Worm (Caenorhabditis elegans) whole organism, L2 larva: ENCODE data around the gene wht-7.

ENCODE experiments used
- C34F6.9 ChIP-seq: fragments of 150-350 bp; optimal IDR thresholded peaks from 2 replicates; lab custom pipeline; 2014; ENCODE audit warnings: missing biosample characterization, missing genetic modification characterization
- F13H6.1 ChIP-seq: sonication (generic microtip); optimal IDR thresholded peaks from 2 replicates; lab custom pipeline; 2016; ENCODE audit warnings: missing genetic modification characterization, missing compliant biosample characterization
- R02D3.7 ChIP-seq: fragments of 150-350 bp; optimal IDR thresholded peaks from 2 replicates; lab custom pipeline; 2014; ENCODE audit warnings: missing biosample characterization, missing genetic modification characterization
- Y55F3AM.14 ChIP-seq: fragments of 200-800 bp; sonication (Bioruptor generic); optimal IDR thresholded peaks from 2 replicates; lab custom pipeline; 2018; ENCODE audit warnings: mild to moderate bottlenecking, missing genetic modification characterization, missing compliant biosample characterization
- ZK546.5 ChIP-seq: sonication (generic microtip); optimal IDR thresholded peaks from 2 replicates; lab custom pipeline; 2017; ENCODE audit warnings: missing biosample characterization, missing genetic modification characterization
- alr-1 ChIP-seq: fragments of 150-350 bp; optimal IDR thresholded peaks from 2 replicates; lab custom pipeline; 2014; ENCODE audit warnings: missing biosample characterization, missing genetic modification characterization
- aly-2 ChIP-seq: fragments of 150-350 bp; optimal IDR thresholded peaks from 2 replicates; lab custom pipeline; 2014; ENCODE audit warnings: missing biosample characterization, missing genetic modification characterization
- ama-1 ChIP-seq: fragments of 150-350 bp; optimal IDR thresholded peaks from 2 replicates; lab custom pipeline; 2018; ENCODE audit warnings: inconsistent platforms
- blmp-1 ChIP-seq: sonication (generic microtip); optimal IDR thresholded peaks from 2 replicates; lab custom pipeline; 2017; ENCODE audit warnings: missing genetic modification characterization, mild to moderate bottlenecking, missing compliant biosample characterization, antibody characterized with exemption, moderate library complexity; ENCODE audit not compliant: insufficient read depth
- ceh-16 ChIP-seq: fragments of 150-350 bp; optimal IDR thresholded peaks from 2 replicates; lab custom pipeline; 2014; ENCODE audit warnings: missing biosample characterization, missing genetic modification characterization
- ceh-82 ChIP-seq: fragments of 150-350 bp; optimal IDR thresholded peaks from 2 replicates; lab custom pipeline; 2014; ENCODE audit warnings: missing biosample characterization, missing genetic modification characterization
- crh-2 ChIP-seq: sonication (generic microtip); optimal IDR thresholded peaks from 2 replicates; lab custom pipeline; 2017; ENCODE audit warnings: missing biosample characterization, missing genetic modification characterization
- dmd-4 ChIP-seq: sonication (generic microtip); optimal IDR thresholded peaks from 2 replicates; lab custom pipeline; 2017; ENCODE audit warnings: missing biosample characterization, missing genetic modification characterization
- egl-27 ChIP-seq: sonication (generic microtip); optimal IDR thresholded peaks from 3 replicates; lab custom pipeline; 2017; ENCODE audit warnings: missing biosample characterization, missing genetic modification reagents, missing genetic modification characterization
- elt-1 ChIP-seq: fragments of 150-350 bp; optimal IDR thresholded peaks from 2 replicates; lab custom pipeline; 2014; ENCODE audit warnings: missing biosample characterization, missing genetic modification characterization
- elt-3 ChIP-seq: sonication (generic microtip); optimal IDR thresholded peaks from 2 replicates; lab custom pipeline; 2017; ENCODE audit warnings: missing biosample characterization, missing genetic modification characterization
- fos-1 ChIP-seq: fragments of 150-350 bp; optimal IDR thresholded peaks from 2 replicates; lab custom pipeline; 2014; ENCODE audit warnings: missing biosample characterization, missing genetic modification characterization
- gmeb-1 ChIP-seq: fragments of 150-350 bp; optimal IDR thresholded peaks from 2 replicates; lab custom pipeline; 2014; ENCODE audit warnings: missing biosample characterization, missing genetic modification characterization
- lin-11 ChIP-seq: fragments of 150-350 bp; sonication (generic microtip); optimal IDR thresholded peaks from 2 replicates; lab custom pipeline; 2014; ENCODE audit warnings: missing biosample characterization, missing genetic modification characterization, inconsistent platforms, mixed read lengths
- lin-13 ChIP-seq: fragments of 150-350 bp; optimal IDR thresholded peaks from 2 replicates; lab custom pipeline; 2014; ENCODE audit warnings: missing biosample characterization, missing genetic modification reagents, missing genetic modification characterization
- lin-39 ChIP-seq: fragments of 150-350 bp; optimal IDR thresholded peaks from 2 replicates; lab custom pipeline; 2014; ENCODE audit warnings: missing biosample characterization, missing genetic modification reagents, missing genetic modification characterization
- lsy-2 ChIP-seq, 2 experiments: fragments of 150-350 bp in 1 of 2; sonication (generic microtip) in 1 of 2; optimal IDR thresholded peaks; 2 replicates each; lab custom pipeline; 2014 to 2017; ENCODE audit warnings: missing biosample characterization in 2 of 2, missing genetic modification characterization in 2 of 2
- mab-5 ChIP-seq: fragments of 150-350 bp; optimal IDR thresholded peaks from 2 replicates; lab custom pipeline; 2014; ENCODE audit warnings: missing biosample characterization, missing genetic modification characterization
- mbf-1 ChIP-seq: sonication (generic microtip); optimal IDR thresholded peaks from 2 replicates; lab custom pipeline; 2017; ENCODE audit warnings: missing biosample characterization, missing genetic modification characterization
- mdl-1 ChIP-seq, 2 experiments: fragments of 150-350 bp in 1 of 2; sonication (generic microtip) in 1 of 2; optimal IDR thresholded peaks; 2 replicates each; lab custom pipeline; 2017; ENCODE audit warnings: missing biosample characterization in 2 of 2, missing genetic modification characterization in 2 of 2
- nhr-10 ChIP-seq: sonication (generic microtip); optimal IDR thresholded peaks from 2 replicates; lab custom pipeline; 2017; ENCODE audit warnings: missing biosample characterization, missing genetic modification characterization
- nhr-11 ChIP-seq: fragments of 150-350 bp; optimal IDR thresholded peaks from 2 replicates; lab custom pipeline; 2014; ENCODE audit warnings: missing biosample characterization, missing genetic modification characterization
- nhr-12 ChIP-seq: fragments of 150-350 bp; optimal IDR thresholded peaks from 2 replicates; lab custom pipeline; 2014; ENCODE audit warnings: missing biosample characterization, missing genetic modification characterization
- nhr-129 ChIP-seq: fragments of 150-350 bp; optimal IDR thresholded peaks from 2 replicates; lab custom pipeline; 2014; ENCODE audit warnings: missing biosample characterization, missing genetic modification characterization
- nhr-21 ChIP-seq: fragments of 150-350 bp; optimal IDR thresholded peaks from 2 replicates; lab custom pipeline; 2014; ENCODE audit warnings: missing biosample characterization, missing genetic modification characterization
- nhr-23 ChIP-seq: fragments of 150-350 bp; optimal IDR thresholded peaks from 2 replicates; lab custom pipeline; 2014; ENCODE audit warnings: missing biosample characterization, missing genetic modification reagents, missing genetic modification characterization
- nhr-237 ChIP-seq: fragments of 150-350 bp; optimal IDR thresholded peaks from 2 replicates; lab custom pipeline; 2014; ENCODE audit warnings: missing biosample characterization, missing genetic modification characterization
- nhr-25 ChIP-seq: fragments of 150-350 bp; sonication (generic microtip); optimal IDR thresholded peaks from 3 replicates; lab custom pipeline; 2014; ENCODE audit warnings: missing biosample characterization, missing genetic modification characterization
- nhr-6 ChIP-seq: fragments of 150-350 bp; optimal IDR thresholded peaks from 2 replicates; lab custom pipeline; 2014; ENCODE audit warnings: missing biosample characterization, missing genetic modification characterization
- nhr-77 ChIP-seq: fragments of 150-350 bp; optimal IDR thresholded peaks from 2 replicates; lab custom pipeline; 2014; ENCODE audit warnings: missing biosample characterization, missing genetic modification characterization
- peb-1 ChIP-seq: fragments of 150-350 bp; optimal IDR thresholded peaks from 2 replicates; lab custom pipeline; 2014; ENCODE audit warnings: missing biosample characterization, missing genetic modification characterization
- sem-4 ChIP-seq: fragments of 150-350 bp; optimal IDR thresholded peaks from 2 replicates; lab custom pipeline; 2014; ENCODE audit warnings: missing biosample characterization, missing genetic modification reagents, missing genetic modification characterization
- skn-1 ChIP-seq: sonication (generic microtip); optimal IDR thresholded peaks from 2 replicates; lab custom pipeline; 2017; ENCODE audit warnings: missing biosample characterization, missing genetic modification characterization
- sma-3 ChIP-seq: sonication (generic microtip); optimal IDR thresholded peaks from 2 replicates; lab custom pipeline; 2016; ENCODE audit warnings: missing genetic modification reagents, missing genetic modification characterization, missing compliant biosample characterization
- sma-9 ChIP-seq, 2 experiments: fragments of 150-350 bp in 1 of 2; sonication (generic microtip) in 1 of 2; optimal IDR thresholded peaks; 2 replicates each; lab custom pipeline; 2014 to 2016; ENCODE audit warnings: missing genetic modification characterization in 2 of 2, mild to moderate bottlenecking in 1 of 2, missing biosample characterization in 1 of 2, missing compliant biosample characterization in 1 of 2, missing genetic modification reagents in 1 of 2, moderate library complexity in 1 of 2
- snpc-4 ChIP-seq: fragments of 150-350 bp; optimal IDR thresholded peaks from 2 replicates; lab custom pipeline; 2014; ENCODE audit warnings: missing biosample characterization, missing genetic modification characterization
- unc-39 ChIP-seq: fragments of 150-350 bp; optimal IDR thresholded peaks from 2 replicates; lab custom pipeline; 2014; ENCODE audit warnings: missing biosample characterization, missing genetic modification characterization
- unc-55 ChIP-seq: fragments of 150-350 bp; sonication (generic microtip); optimal IDR thresholded peaks from 3 replicates; lab custom pipeline; 2014; ENCODE audit warnings: missing biosample characterization, missing genetic modification reagents, missing genetic modification characterization
- unc-62 ChIP-seq: fragments of 150-350 bp; optimal IDR thresholded peaks from 2 replicates; lab custom pipeline; 2014; ENCODE audit warnings: missing biosample characterization, missing genetic modification reagents, missing genetic modification characterization
- zag-1 ChIP-seq: fragments of 150-350 bp; optimal IDR thresholded peaks from 2 replicates; lab custom pipeline; 2014; ENCODE audit warnings: missing biosample characterization, missing genetic modification characterization
- ztf-1 ChIP-seq: fragments of 200-800 bp; sonication (Bioruptor generic); conservative IDR thresholded peaks from 2 replicates; pipeline ENCODE4 v1.3.6; 2022; ENCODE audit warnings: missing genetic modification characterization, missing compliant biosample characterization
- ztf-11 ChIP-seq: sonication (generic microtip); optimal IDR thresholded peaks from 2 replicates; lab custom pipeline; 2017; ENCODE audit warnings: missing biosample characterization, missing genetic modification characterization
- ztf-4 ChIP-seq: fragments of 150-350 bp; optimal IDR thresholded peaks from 2 replicates; lab custom pipeline; 2014; ENCODE audit warnings: missing biosample characterization, missing genetic modification characterization

The wht-7 gene

DNA sequence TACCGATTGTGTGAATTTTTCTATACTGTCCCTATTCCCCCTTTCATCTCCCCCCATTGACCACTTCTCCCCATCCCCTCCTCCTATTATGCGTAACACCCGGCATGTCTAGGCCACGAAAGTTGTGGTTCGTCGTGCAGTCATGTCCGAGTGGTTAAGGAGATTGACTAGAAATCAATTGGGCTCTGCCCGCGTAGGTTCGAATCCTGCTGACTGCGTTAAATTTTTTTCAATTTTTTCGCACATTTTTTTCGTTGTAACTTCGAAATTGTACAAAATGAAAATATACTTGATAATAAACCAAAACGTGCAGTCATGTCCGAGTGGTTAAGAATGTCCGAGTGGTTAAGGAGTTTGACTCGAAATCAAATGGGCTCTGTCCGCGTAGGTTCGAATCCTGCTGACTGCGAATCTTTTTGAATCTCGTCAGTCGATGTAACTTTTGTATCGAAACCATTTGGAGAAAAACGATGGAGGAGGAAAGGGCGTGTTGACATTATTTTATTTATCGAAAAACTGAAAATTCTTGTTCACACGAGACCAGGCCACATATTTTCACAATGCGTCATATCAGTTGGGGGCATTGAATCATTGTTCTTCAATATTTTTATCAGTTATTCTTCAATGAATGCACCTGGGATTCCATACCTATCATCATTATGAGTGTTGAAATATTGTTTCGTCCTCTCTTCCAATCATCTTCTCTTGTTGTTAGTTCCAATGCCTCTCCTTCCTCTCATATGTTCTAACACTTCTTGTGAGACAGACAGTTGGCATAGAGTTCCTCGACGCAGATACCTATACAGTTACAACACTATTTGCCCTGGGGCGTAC, 9.5 kb upstream of the wht-7 start, which contains the start of gene nfm-1:
Gene nfm-1 (plus strand): TSS at position 812 of the 834 bp plus-strand sequence.
- TF ChIP-seq nhr-12 (tag; lab: Kevin White, UChicago) (no peak), ztf-1 (GFP tag; lab: Robert Waterston, UW) (no peak), ceh-16 (tag; lab: Kevin White, UChicago) (no peak), lin-11 (peak; percentile 70), gmeb-1 (tag; lab: Kevin White, UChicago) (peak; percentile 72), mbf-1 (tag; lab: Kevin White, UChicago) (peak; percentile 21), sma-3 (peak; percentile 56), zag-1 (no peak), Y55F3AM.14 (no peak), aly-2 (tag; lab: Kevin White, UChicago) (no peak), lin-13 (GFP tag; lab: Kevin White, UChicago) (peak; percentile 39), mdl-1 (tag; optimal IDR thresholded peaks at IDR 0.05; lab: Kevin White, UChicago) (peak in 1 of 2 experiments; percentile 13), sma-9 (GFP tag; optimal IDR thresholded peaks at IDR 0.05; lab: Kevin White, UChicago) (peak; percentile 64), sma-9 (tag; optimal IDR thresholded peaks at IDR 0.05; lab: Kevin White, UChicago) (no peak), nhr-6 (no peak), fos-1 (tag; lab: Kevin White, UChicago) (peak; percentile 95), nhr-237 (tag; lab: Kevin White, UChicago) (no peak), lin-39 (tag; lab: Kevin White, UChicago) (no peak), nhr-11 (peak; percentile 39), unc-55 (GFP tag; lab: Kevin White, UChicago) (peak; percentile 63), blmp-1 (tag; lab: Kevin White, UChicago) (peak; percentile 18), ZK546.5 (tag; lab: Kevin White, UChicago) (no peak), unc-62 (no peak), nhr-129 (tag; lab: Kevin White, UChicago) (peak; percentile 72), nhr-23 (no peak), egl-27 (tag; lab: Kevin White, UChicago) (peak; percentile 15), mab-5 (tag; lab: Kevin White, UChicago) (no peak), nhr-25 (tag; lab: Kevin White, UChicago) (peak; percentile 36), nhr-21 (tag; lab: Kevin White, UChicago) (peak; percentile 60), ama-1 (lab: Kevin White, UChicago) (no peak), peb-1 (tag; lab: Kevin White, UChicago) (no peak), skn-1 (tag; lab: Kevin White, UChicago) (peak; percentile 68), F13H6.1 (peak; percentile 52), C34F6.9 (peak; percentile 41), ztf-4 (tag; lab: Kevin White, UChicago) (peak; percentile 54), nhr-10 (peak; percentile 18), nhr-77 (tag; lab: Kevin White, UChicago) (no peak), R02D3.7 (tag; lab: Kevin White, UChicago) (no peak), snpc-4 (peak; percentile 15), ztf-11 (tag; lab: Kevin White, UChicago) (no peak), unc-39 (tag; lab: Kevin White, UChicago) (no peak), ceh-82 (no peak), elt-1 (tag; lab: Kevin White, UChicago) (no peak), lsy-2 (tag; optimal IDR thresholded peaks at IDR 0.05; lab: Kevin White, UChicago) (peak; percentile 57 to 68), crh-2 (tag; lab: Kevin White, UChicago) (peak; percentile 47), alr-1 (tag; lab: Kevin White, UChicago) (no peak), sem-4 (tag; lab: Kevin White, UChicago) (no peak), elt-3 (tag; lab: Kevin White, UChicago) (no peak), dmd-4 (tag; lab: Kevin White, UChicago) (no peak)
- TF ChIP-seq, all 48 proteins: peak for 23
